Fruit fly (Drosophila melanogaster) whole organism, prepupa: Measurements from ENCODE around the gene Sec24CD.

Source experiments
- CG10631 ChIP-seq: fragments of 200-800 bp; sonication (Bioruptor generic); optimal IDR thresholded peaks from 2 replicates; lab custom pipeline; 2016; ENCODE audit warnings: missing biosample characterization, missing genetic modification characterization
- CG15336 ChIP-seq: fragments of 200-800 bp; sonication (Bioruptor generic); IDR thresholded peaks from 2 replicates; pipeline ENCODE4 v1.3.6; 2022; ENCODE audit warnings: missing biosample characterization, missing genetic modification characterization
- CG16779 ChIP-seq: fragments of 200-800 bp; sonication (Bioruptor generic); optimal IDR thresholded peaks from 3 replicates; lab custom pipeline; 2017; ENCODE audit warnings: missing biosample characterization, mild to moderate bottlenecking, missing genetic modification characterization
- CG3032 ChIP-seq: fragments of 200-800 bp; optimal IDR thresholded peaks from 2 replicates; lab custom pipeline; 2019; ENCODE audit warnings: missing biosample characterization, mild to moderate bottlenecking, missing genetic modification characterization, moderate library complexity
- CG31627 ChIP-seq: fragments of 200-800 bp; sonication (Bioruptor generic); optimal IDR thresholded peaks from 3 replicates; lab custom pipeline; 2016; ENCODE audit warnings: missing biosample characterization, missing genetic modification characterization
- CG34406 ChIP-seq: fragments of 200-800 bp; sonication (Bioruptor generic); optimal IDR thresholded peaks from 3 replicates; lab custom pipeline; 2016; ENCODE audit warnings: missing biosample characterization, missing genetic modification characterization
- CG3919 ChIP-seq: fragments of 200-800 bp; sonication (Bioruptor generic); optimal IDR thresholded peaks from 3 replicates; lab custom pipeline; 2016; ENCODE audit warnings: missing biosample characterization, missing genetic modification characterization
- CG6792 ChIP-seq: fragments of 200-800 bp; sonication (Bioruptor generic); optimal IDR thresholded peaks from 3 replicates; lab custom pipeline; 2016; ENCODE audit warnings: missing biosample characterization, missing genetic modification characterization
- CG8119 ChIP-seq: fragments of 200-800 bp; sonication (Bioruptor generic); IDR thresholded peaks from 3 replicates; pipeline ENCODE4 v1.3.6; 2022; ENCODE audit warnings: missing biosample characterization, missing genetic modification characterization
- CG8632 ChIP-seq: fragments of 200-800 bp; sonication (Bioruptor generic); optimal IDR thresholded peaks from 3 replicates; lab custom pipeline; 2016; ENCODE audit warnings: missing biosample characterization, missing genetic modification characterization
- Eip75B ChIP-seq: fragments of 200-800 bp; sonication (Bioruptor generic); optimal IDR thresholded peaks from 3 replicates; lab custom pipeline; 2016; ENCODE audit warnings: missing biosample characterization, missing genetic modification characterization
- Eip93F ChIP-seq: fragments of 200-800 bp; sonication (Bioruptor generic); optimal IDR thresholded peaks from 2 replicates; lab custom pipeline; 2016; ENCODE audit warnings: missing biosample characterization, mild to moderate bottlenecking, missing genetic modification characterization
- Ets21C ChIP-seq: fragments of 200-800 bp; sonication (Bioruptor generic); optimal IDR thresholded peaks from 3 replicates; lab custom pipeline; 2016; ENCODE audit warnings: missing biosample characterization, missing genetic modification characterization
- Gug ChIP-seq: fragments of 200-800 bp; sonication (Bioruptor generic); IDR thresholded peaks from 2 replicates; pipeline ENCODE4 v1.3.6; 2022; ENCODE audit warnings: missing biosample characterization, missing genetic modification characterization
- Hr38 ChIP-seq: sonication (Bioruptor generic); optimal IDR thresholded peaks from 2 replicates; lab custom pipeline; 2016; ENCODE audit warnings: missing biosample characterization, missing genetic modification characterization
- Hr4 ChIP-seq: fragments of 200-800 bp; sonication (Bioruptor generic); optimal IDR thresholded peaks from 3 replicates; lab custom pipeline; 2016; ENCODE audit warnings: missing biosample characterization, missing genetic modification characterization
- Met ChIP-seq: fragments of 200-800 bp; sonication (Bioruptor generic); optimal IDR thresholded peaks from 3 replicates; lab custom pipeline; 2016; ENCODE audit warnings: missing biosample characterization, missing genetic modification characterization
- OdsH ChIP-seq: fragments of 200-800 bp; sonication (Bioruptor generic); optimal IDR thresholded peaks from 3 replicates; lab custom pipeline; 2016; ENCODE audit warnings: missing biosample characterization, missing genetic modification characterization
- Smox ChIP-seq: fragments of 200-800 bp; sonication (Bioruptor generic); optimal IDR thresholded peaks from 3 replicates; lab custom pipeline; 2016; ENCODE audit warnings: missing biosample characterization, missing genetic modification characterization
- Sox14 ChIP-seq: fragments of 200-800 bp; sonication (Bioruptor generic); optimal IDR thresholded peaks from 3 replicates; lab custom pipeline; 2016; ENCODE audit warnings: missing biosample characterization, missing genetic modification characterization
- Sox15 ChIP-seq: fragments of 200-800 bp; sonication (Bioruptor generic); optimal IDR thresholded peaks from 3 replicates; lab custom pipeline; 2016; ENCODE audit warnings: missing biosample characterization, missing genetic modification characterization
- achi ChIP-seq: fragments of 200-800 bp; sonication (Bioruptor generic); optimal IDR thresholded peaks from 3 replicates; lab custom pipeline; 2016; ENCODE audit warnings: missing biosample characterization, missing genetic modification characterization
- dac ChIP-seq: fragments of 200-800 bp; sonication (Bioruptor generic); optimal IDR thresholded peaks from 2 replicates; lab custom pipeline; 2017; ENCODE audit warnings: missing biosample characterization, mild to moderate bottlenecking, missing genetic modification characterization
- eg ChIP-seq: fragments of 200-800 bp; sonication (Bioruptor generic); IDR thresholded peaks from 3 replicates; pipeline ENCODE4 v1.3.6; 2022; ENCODE audit warnings: missing biosample characterization, missing genetic modification characterization
- esn ChIP-seq: fragments of 200-800 bp; sonication (Bioruptor generic); optimal IDR thresholded peaks from 2 replicates; lab custom pipeline; 2016; ENCODE audit warnings: missing biosample characterization, mild to moderate bottlenecking, missing genetic modification characterization, moderate library complexity
- fd85E ChIP-seq: fragments of 200-800 bp; sonication (Bioruptor generic); optimal IDR thresholded peaks from 3 replicates; lab custom pipeline; 2016; ENCODE audit warnings: missing biosample characterization, missing genetic modification characterization
- lz ChIP-seq: fragments of 200-800 bp; sonication (Bioruptor generic); optimal IDR thresholded peaks from 3 replicates; lab custom pipeline; 2016; ENCODE audit warnings: missing biosample characterization, missing genetic modification characterization
- pdm3 ChIP-seq: fragments of 200-800 bp; sonication (Bioruptor generic); optimal IDR thresholded peaks from 3 replicates; lab custom pipeline; 2016; ENCODE audit warnings: missing biosample characterization, missing genetic modification characterization
- salr ChIP-seq, 2 experiments: fragments of 200-800 bp; sonication (Bioruptor generic); optimal IDR thresholded peaks; 3 replicates each; lab custom pipeline; 2016 to 2018; ENCODE audit warnings: missing biosample characterization in 2 of 2, missing genetic modification characterization in 2 of 2, mild to moderate bottlenecking in 1 of 2
- ss ChIP-seq, 2 experiments: fragments of 200-800 bp; sonication (Bioruptor generic); optimal IDR thresholded peaks; 2 replicates in 1 of 2; 3 replicates in 1 of 2; lab custom pipeline; 2017 to 2018; ENCODE audit warnings: mild to moderate bottlenecking in 2 of 2, missing biosample characterization in 2 of 2, missing genetic modification characterization in 2 of 2, moderate library complexity in 1 of 2
- svp ChIP-seq: fragments of 200-800 bp; sonication (Bioruptor generic); peaks from one replicate; lab custom pipeline; 2016; ENCODE audit warnings: missing biosample characterization, missing genetic modification characterization

Gene Sec24CD

dm6 chr2L:2236722-2237121 is at the start of gene Sec24CD:
Sec24CD (minus strand) TSS chr2L:2236844.
- peak; percentile 13; the same call in 1 of the 2 replicates for TF ChIP-seq CG15336
- peak; percentile 36 for TF ChIP-seq esn
- TF ChIP-seq CG3032 (tag; lab: Kevin White, UChicago): peak; percentile 13
- no peak for TF ChIP-seq CG31627 (GFP tag; lab: Kevin White, UChicago)
- TF ChIP-seq svp (GFP tag; lab: Kevin White, UChicago): peak; percentile 33
- TF ChIP-seq Eip93F (GFP tag; lab: Kevin White, UChicago): peak; percentile 9
- TF ChIP-seq salr (GFP tag; optimal IDR thresholded peaks at IDR 0.05; lab: Kevin White, UChicago): no peak
- TF ChIP-seq eg (GFP tag; lab: Robert Waterston, UW): peak; percentile 40; the same call in 1 of the 3 replicates
- TF ChIP-seq, all 60 proteins: peak for 6

- TF ChIP-seq CG6792 (GFP tag; lab: Kevin White, UChicago) (no peak), fd85E (GFP tag; lab: Kevin White, UChicago) (no peak), Hr38 (no peak), achi (GFP tag; lab: Kevin White, UChicago) (no peak), Hr4 (GFP tag; lab: Kevin White, UChicago) (no peak), CG16779 (no peak), CG8119 (GFP tag; lab: Robert Waterston, UW) (no peak), Sox14 (GFP tag; lab: Kevin White, UChicago) (no peak), Met (no peak)
Observed at dm6 chr2L:2284863-2285262, 48.2 kb upstream of the Sec24CD start, which contains the start of gene CG4271. CG4271 (plus strand) TSS chr2L:2285163.

dm6 chr2L:2269040-2269439 is 32.4 kb upstream of the Sec24CD start, which contains the start of gene CG17242:
CG17242 (minus strand) TSS chr2L:2269140.
- TF ChIP-seq pdm3 (GFP tag; lab: Kevin White, UChicago): no peak

dm6 chr2L:2265221-2265620 is 28.6 kb upstream of the Sec24CD start, which contains the start of gene CG34049:
CG34049 (minus strand) TSS chr2L:2265321.
- TF ChIP-seq Sox15 (GFP tag; lab: Kevin White, UChicago) (no peak), OdsH (GFP tag; lab: Kevin White, UChicago) (no peak), CG3919 (no peak), Eip75B (GFP tag; lab: Kevin White, UChicago) (no peak), fd85E (GFP tag; lab: Kevin White, UChicago) (no peak), CG34406 (GFP tag; lab: Kevin White, UChicago) (no peak), CG8632 (GFP tag; lab: Kevin White, UChicago) (no peak), Gug (GFP tag; lab: Robert Waterston, UW) (no peak), CG3032 (tag; lab: Kevin White, UChicago) (no peak), dac (GFP tag; lab: Kevin White, UChicago) (no peak), CG10631 (no peak), Met (no peak)

dm6 chr2L:2263142-2263541 is 26.5 kb upstream of the Sec24CD start, which contains the start of gene CG4270:
CG4270 (plus strand) TSS chr2L:2263442.
- TF ChIP-seq fd85E (GFP tag; lab: Kevin White, UChicago) (no peak), lz (GFP tag; lab: Kevin White, UChicago) (no peak), Eip93F (GFP tag; lab: Kevin White, UChicago) (no peak), CG10631 (no peak), salr (GFP tag; optimal IDR thresholded peaks at IDR 0.05; lab: Kevin White, UChicago) (no peak)

- TF ChIP-seq CG6792 (GFP tag; lab: Kevin White, UChicago) (no peak), CG15336 (no peak), CG31627 (GFP tag; lab: Kevin White, UChicago) (no peak), Met (no peak), Ets21C (no peak), Smox (no peak), ss (GFP tag; optimal IDR thresholded peaks at IDR 0.05; lab: Kevin White, UChicago) (no peak), Gug (GFP tag; lab: Robert Waterston, UW) (no peak)
- TF ChIP-seq, all 60 proteins: peak for 0
Observed at dm6 chr2L:2254950-2255349, 18.3 kb upstream of the Sec24CD start, which contains the start of gene Send1. Send1 (minus strand) TSS chr2L:2255050.
